Worm (Caenorhabditis elegans): Measurements from ENCODE around the gene F38B6.7.

Gene F38B6.7

ce11 chrX:6743853-6744346, 45.7 kb upstream of the F38B6.7 start (continued):
- TF ChIP-seq unc-62 (GFP tag; optimal IDR thresholded peaks at IDR 0.05) (peak; percentile 37), ceh-16 (tag; optimal IDR thresholded peaks at IDR 0.05) (peak; percentile 97), snpc-4 (tag; optimal IDR thresholded peaks at IDR 0.05) (peak; percentile 68), nhr-23 (tag; optimal IDR thresholded peaks at IDR 0.05) (no peak), nhr-21 (tag; optimal IDR thresholded peaks at IDR 0.05) (peak; percentile 99), ceh-82 (tag; optimal IDR thresholded peaks at IDR 0.05) (no peak), sma-9 (GFP tag; optimal IDR thresholded peaks at IDR 0.05) (peak; percentile 99), sma-9 (tag; optimal IDR thresholded peaks at IDR 0.05) (peak; percentile 60), mbf-1 (tag; optimal IDR thresholded peaks at IDR 0.05) (no peak), zag-1 (tag; optimal IDR thresholded peaks at IDR 0.05) (no peak), F13H6.1 (tag; optimal IDR thresholded peaks at IDR 0.05) (peak; percentile 96), crh-2 (tag; optimal IDR thresholded peaks at IDR 0.05) (peak; percentile 98), R02D3.7 (tag; optimal IDR thresholded peaks at IDR 0.05) (no peak), unc-39 (tag; optimal IDR thresholded peaks at IDR 0.05) (no peak), nhr-237 (tag; optimal IDR thresholded peaks at IDR 0.05) (no peak), lin-39 (tag; optimal IDR thresholded peaks at IDR 0.05) (no peak)

- TF ChIP-seq sma-9 (GFP tag; optimal IDR thresholded peaks at IDR 0.05) (no peak), sma-9 (tag; optimal IDR thresholded peaks at IDR 0.05) (no peak), unc-62 (GFP tag; optimal IDR thresholded peaks at IDR 0.05) (no peak), dmd-4 (tag; optimal IDR thresholded peaks at IDR 0.05) (no peak), ztf-4 (tag; optimal IDR thresholded peaks at IDR 0.05) (no peak), skn-1 (tag; optimal IDR thresholded peaks at IDR 0.05) (no peak), nhr-21 (tag; optimal IDR thresholded peaks at IDR 0.05) (no peak), unc-39 (tag; optimal IDR thresholded peaks at IDR 0.05) (no peak), gmeb-1 (tag; optimal IDR thresholded peaks at IDR 0.05) (no peak), egl-27 (tag; optimal IDR thresholded peaks at IDR 0.05) (no peak), nhr-25 (tag; optimal IDR thresholded peaks at IDR 0.05) (no peak)
These were observed 45.2 kb upstream of the F38B6.7 start for ce11 chrX:6743344-6743743.

- TF ChIP-seq sem-4 (tag; optimal IDR thresholded peaks at IDR 0.05) (peak; percentile 86), unc-62 (GFP tag; optimal IDR thresholded peaks at IDR 0.05) (no peak), lsy-2 (tag; optimal IDR thresholded peaks at IDR 0.05) (peak in 1 of 2 experiments; percentile 72), unc-55 (GFP tag; optimal IDR thresholded peaks at IDR 0.05) (no peak), alr-1 (tag; optimal IDR thresholded peaks at IDR 0.05) (no peak), nhr-6 (tag; optimal IDR thresholded peaks at IDR 0.05) (peak; percentile 82), ama-1 (optimal IDR thresholded peaks at IDR 0.05) (peak; percentile 91), lin-13 (GFP tag; optimal IDR thresholded peaks at IDR 0.05) (peak; percentile 41), fos-1 (tag; optimal IDR thresholded peaks at IDR 0.05) (peak; percentile 77), lin-39 (tag; optimal IDR thresholded peaks at IDR 0.05) (no peak), lin-11 (tag; optimal IDR thresholded peaks at IDR 0.05) (no peak), mdl-1 (tag; optimal IDR thresholded peaks at IDR 0.05) (peak; percentile 99 to 100), nhr-25 (tag; optimal IDR thresholded peaks at IDR 0.05) (peak; percentile 70), zag-1 (tag; optimal IDR thresholded peaks at IDR 0.05) (no peak), R02D3.7 (tag; optimal IDR thresholded peaks at IDR 0.05) (no peak), F13H6.1 (tag; optimal IDR thresholded peaks at IDR 0.05) (peak; percentile 74), egl-27 (tag; optimal IDR thresholded peaks at IDR 0.05) (peak; percentile 71), blmp-1 (tag; optimal IDR thresholded peaks at IDR 0.05; ENCODE audit: insufficient read depth) (no peak), sma-3 (GFP tag; optimal IDR thresholded peaks at IDR 0.05) (peak; percentile 34), crh-2 (tag; optimal IDR thresholded peaks at IDR 0.05) (peak; percentile 80), ztf-4 (tag; optimal IDR thresholded peaks at IDR 0.05) (peak; percentile 73), ztf-1 (GFP tag; conservative IDR thresholded peaks at IDR 0.05) (no peak), nhr-237 (tag; optimal IDR thresholded peaks at IDR 0.05) (no peak), ZK546.5 (tag; optimal IDR thresholded peaks at IDR 0.05) (no peak), C34F6.9 (tag; optimal IDR thresholded peaks at IDR 0.05) (peak; percentile 57), nhr-10 (tag; optimal IDR thresholded peaks at IDR 0.05) (no peak), sma-9 (GFP tag; optimal IDR thresholded peaks at IDR 0.05) (peak; percentile 95), sma-9 (tag; optimal IDR thresholded peaks at IDR 0.05) (no peak), nhr-77 (tag; optimal IDR thresholded peaks at IDR 0.05) (no peak), nhr-129 (tag; optimal IDR thresholded peaks at IDR 0.05) (peak; percentile 99), gmeb-1 (tag; optimal IDR thresholded peaks at IDR 0.05) (peak; percentile 38), aly-2 (tag; optimal IDR thresholded peaks at IDR 0.05) (no peak), ceh-82 (tag; optimal IDR thresholded peaks at IDR 0.05) (no peak), nhr-21 (tag; optimal IDR thresholded peaks at IDR 0.05) (peak; percentile 61), ztf-11 (tag; optimal IDR thresholded peaks at IDR 0.05) (no peak), nhr-12 (tag; optimal IDR thresholded peaks at IDR 0.05) (no peak)
These were observed 44.7 kb upstream of the F38B6.7 start for ce11 chrX:6742891-6743290.

Data from whole organism, L2 larva.